Fruit fly (Drosophila melanogaster) whole organism, embryonic: Measurements from ENCODE around the gene Bili.

Experiments
- Aef1 ChIP-seq: fragments of 200-800 bp; sonication (Bioruptor generic); IDR thresholded peaks from 3 replicates; pipeline ENCODE4 v1.3.6; 2022; ENCODE audit warnings: missing biosample characterization, missing genetic modification characterization
- CG10147 ChIP-seq: fragments of 200-800 bp; sonication (Bioruptor generic); optimal IDR thresholded peaks from 2 replicates; lab custom pipeline; 2019; ENCODE audit warnings: missing biosample characterization, mild to moderate bottlenecking, missing genetic modification characterization, moderate library complexity
- CG1024 ChIP-seq: fragments of 200-800 bp; sonication (Bioruptor generic); IDR thresholded peaks from 2 replicates; pipeline ENCODE4 v1.3.6; 2022; ENCODE audit warnings: missing biosample characterization, missing genetic modification characterization
- CG10366 ChIP-seq: fragments of 200-800 bp; sonication (Bioruptor generic); IDR thresholded peaks from 2 replicates; pipeline ENCODE4 v1.3.6; 2022; ENCODE audit warnings: missing biosample characterization, missing genetic modification characterization
- CG12744 ChIP-seq: fragments of 200-800 bp; sonication (Bioruptor generic); optimal IDR thresholded peaks from 2 replicates; lab custom pipeline; 2016; ENCODE audit warnings: missing biosample characterization, missing genetic modification characterization
- CG13296 ChIP-seq: fragments of 200-800 bp; sonication (Bioruptor generic); optimal IDR thresholded peaks from 3 replicates; lab custom pipeline; 2018; ENCODE audit warnings: missing biosample characterization, mild to moderate bottlenecking, missing genetic modification characterization
- CG1603 ChIP-seq: fragments of 200-800 bp; sonication (Bioruptor generic); optimal IDR thresholded peaks from 2 replicates; lab custom pipeline; 2019; ENCODE audit warnings: missing biosample characterization, mild to moderate bottlenecking, missing genetic modification characterization, moderate library complexity
- CG17385 ChIP-seq: fragments of 200-800 bp; sonication (Bioruptor generic); optimal IDR thresholded peaks from 3 replicates; lab custom pipeline; 2018; ENCODE audit warnings: missing biosample characterization, mild to moderate bottlenecking, missing genetic modification characterization
- CG18476 ChIP-seq: fragments of 200-800 bp; sonication (Bioruptor generic); optimal IDR thresholded peaks from 2 replicates; lab custom pipeline; 2016; ENCODE audit warnings: missing biosample characterization, mild to moderate bottlenecking, missing genetic modification characterization
- CG18619 ChIP-seq: fragments of 200-800 bp; sonication (Bioruptor generic); optimal IDR thresholded peaks from 3 replicates; lab custom pipeline; 2017; ENCODE audit warnings: missing biosample characterization, mild to moderate bottlenecking, missing genetic modification characterization
- CG2120 ChIP-seq: fragments of 200-800 bp; sonication (Bioruptor generic); optimal IDR thresholded peaks from 3 replicates; lab custom pipeline; 2016; ENCODE audit warnings: missing biosample characterization, missing genetic modification characterization
- CG2889 ChIP-seq: fragments of 200-800 bp; sonication (Bioruptor generic); IDR thresholded peaks from 3 replicates; pipeline ENCODE4 v1.3.6; 2022; ENCODE audit warnings: missing biosample characterization, missing genetic modification characterization
- CG3407 ChIP-seq: fragments of 200-800 bp; sonication (Bioruptor generic); optimal IDR thresholded peaks from 2 replicates; lab custom pipeline; 2018; ENCODE audit warnings: missing biosample characterization, mild to moderate bottlenecking, missing genetic modification characterization
- CG34376 ChIP-seq: fragments of 200-800 bp; sonication (Bioruptor generic); optimal IDR thresholded peaks from 2 replicates; lab custom pipeline; 2018; ENCODE audit warnings: missing biosample characterization, mild to moderate bottlenecking, missing genetic modification characterization
- CG43689 ChIP-seq: fragments of 200-800 bp; sonication (Bioruptor generic); IDR thresholded peaks from 2 replicates; pipeline ENCODE4 v1.3.6; 2022; ENCODE audit warnings: missing biosample characterization, missing genetic modification characterization
- CG4404 ChIP-seq: fragments of 200-800 bp; sonication (Bioruptor generic); IDR thresholded peaks from 2 replicates; pipeline ENCODE4 v1.3.6; 2022; ENCODE audit warnings: missing biosample characterization, missing genetic modification characterization
- CG4424 ChIP-seq: fragments of 200-800 bp; sonication (Bioruptor generic); optimal IDR thresholded peaks from 3 replicates; lab custom pipeline; 2016; ENCODE audit warnings: missing biosample characterization, missing genetic modification characterization
- CG4854 ChIP-seq: fragments of 200-800 bp; sonication (Bioruptor generic); optimal IDR thresholded peaks from 2 replicates; lab custom pipeline; 2016; ENCODE audit warnings: missing biosample characterization, missing genetic modification characterization, inconsistent platforms
- CG6654 ChIP-seq: fragments of 200-800 bp; sonication (Bioruptor generic); optimal IDR thresholded peaks from 2 replicates; lab custom pipeline; 2017; ENCODE audit warnings: missing biosample characterization, mild to moderate bottlenecking, missing genetic modification characterization
- CG7745 ChIP-seq: fragments of 200-800 bp; sonication (Bioruptor generic); optimal IDR thresholded peaks from 2 replicates; lab custom pipeline; 2018; ENCODE audit warnings: missing biosample characterization, mild to moderate bottlenecking, missing genetic modification characterization, moderate library complexity
- CG7786 ChIP-seq: fragments of 200-800 bp; sonication (Bioruptor generic); optimal IDR thresholded peaks from 2 replicates; lab custom pipeline; 2016; ENCODE audit warnings: missing biosample characterization, missing genetic modification characterization
- CG7963 ChIP-seq: fragments of 200-800 bp; sonication (Bioruptor generic); IDR thresholded peaks from 3 replicates; pipeline ENCODE4 v1.3.6; 2022; ENCODE audit warnings: missing biosample characterization, missing genetic modification characterization; ENCODE audit not compliant: partially characterized antibody
- Eip74EF ChIP-seq, 2 experiments: fragments of 200-800 bp in 1 of 2; fragments of >200 bp in 1 of 2; sonication (Bioruptor generic) in 1 of 2; optimal IDR thresholded peaks; 2 replicates each; lab custom pipeline; 2017 to 2019; ENCODE audit warnings: missing biosample characterization in 2 of 2, missing genetic modification characterization in 2 of 2, mild to moderate bottlenecking in 1 of 2, moderate library complexity in 1 of 2
- H15 ChIP-seq: fragments of 200-800 bp; sonication (Bioruptor generic); IDR thresholded peaks from 3 replicates; pipeline ENCODE4 v1.3.6; 2022; ENCODE audit warnings: missing biosample characterization, missing genetic modification characterization
- HLHmδ ChIP-seq: fragments of 200-800 bp; sonication (Bioruptor generic); optimal IDR thresholded peaks from 2 replicates; lab custom pipeline; 2018; ENCODE audit warnings: missing biosample characterization, mild to moderate bottlenecking, missing genetic modification characterization, moderate library complexity
- Mrtf ChIP-seq: fragments of 200-800 bp; sonication (Bioruptor generic); IDR thresholded peaks from 3 replicates; pipeline ENCODE4 v1.3.6; 2022; ENCODE audit warnings: missing biosample characterization, missing genetic modification characterization
- NC2β ChIP-seq: fragments of 200-800 bp; sonication (Bioruptor generic); optimal IDR thresholded peaks from 2 replicates; lab custom pipeline; 2016; ENCODE audit warnings: missing biosample characterization, missing genetic modification characterization
- PHDP ChIP-seq: fragments of 200-800 bp; sonication (Bioruptor generic); optimal IDR thresholded peaks from 3 replicates; lab custom pipeline; 2018; ENCODE audit warnings: missing biosample characterization, mild to moderate bottlenecking, missing genetic modification characterization, moderate library complexity
- Ptx1 ChIP-seq: fragments of 200-800 bp; sonication (Bioruptor generic); IDR thresholded peaks from 2 replicates; pipeline ENCODE4 v1.3.6; 2022; ENCODE audit warnings: missing biosample characterization, missing genetic modification characterization
- Sry-β ChIP-seq: fragments of 200-800 bp; sonication (Bioruptor generic); optimal IDR thresholded peaks from 2 replicates; lab custom pipeline; 2018; ENCODE audit warnings: missing biosample characterization, mild to moderate bottlenecking, missing genetic modification characterization, moderate library complexity
- crc ChIP-seq: fragments of 200-800 bp; sonication (Bioruptor generic); optimal IDR thresholded peaks from 2 replicates; lab custom pipeline; 2016; ENCODE audit warnings: missing biosample characterization, missing genetic modification characterization
- croc ChIP-seq: fragments of 200-800 bp; sonication (Bioruptor generic); conservative IDR thresholded peaks from 3 replicates; pipeline ENCODE4 v1.3.6; 2022; ENCODE audit warnings: missing biosample characterization, missing genetic modification characterization
- fu2 ChIP-seq: fragments of 200-800 bp; sonication (Bioruptor generic); optimal IDR thresholded peaks from 2 replicates; lab custom pipeline; 2016; ENCODE audit warnings: missing biosample characterization, missing genetic modification characterization
- gce ChIP-seq: fragments of 200-800 bp; sonication (Bioruptor generic); IDR thresholded peaks from 3 replicates; pipeline ENCODE4 v1.3.6; 2022; ENCODE audit warnings: missing biosample characterization, missing genetic modification characterization
- gsb-n ChIP-seq: fragments of 200-800 bp; sonication (Bioruptor generic); optimal IDR thresholded peaks from 3 replicates; lab custom pipeline; 2018; ENCODE audit warnings: missing biosample characterization, mild to moderate bottlenecking, missing genetic modification characterization
- her ChIP-seq: fragments of 200-800 bp; sonication (Bioruptor generic); optimal IDR thresholded peaks from 2 replicates; lab custom pipeline; 2016; ENCODE audit warnings: missing biosample characterization, missing genetic modification characterization
- klu ChIP-seq: fragments of 200-800 bp; sonication (Bioruptor generic); IDR thresholded peaks from 2 replicates; pipeline ENCODE4 v1.3.6; 2022; ENCODE audit warnings: missing biosample characterization, missing genetic modification characterization
- lab ChIP-seq: fragments of 200-800 bp; sonication (Bioruptor generic); optimal IDR thresholded peaks from 3 replicates; lab custom pipeline; 2017; ENCODE audit warnings: missing biosample characterization, missing genetic modification characterization, mild to moderate bottlenecking, moderate library complexity, missing genetic modification reagents
- pan ChIP-seq, 4 experiments: fragments of >200 bp in 3 of 4; fragments of 200-800 bp in 1 of 4; sonication (Bioruptor generic) in 1 of 4; optimal IDR thresholded peaks in 3 of 4; IDR thresholded peaks in 1 of 4; 2 replicates each; pipeline versions ENCODE4 v1.3.6 to Lab custom; 2017 to 2022; ENCODE audit warnings: missing biosample characterization in 2 of 4, missing genetic modification characterization in 2 of 4, mixed read lengths in 1 of 4
- phol ChIP-seq: fragments of 200-800 bp; sonication (Bioruptor generic); optimal IDR thresholded peaks from 3 replicates; lab custom pipeline; 2018; ENCODE audit warnings: missing biosample characterization, mild to moderate bottlenecking, missing genetic modification characterization, moderate library complexity
- row ChIP-seq: fragments of 200-800 bp; sonication (Bioruptor generic); IDR thresholded peaks from 3 replicates; pipeline ENCODE4 v1.3.6; 2022; ENCODE audit warnings: missing biosample characterization, missing genetic modification characterization
- sc ChIP-seq, 3 experiments: fragments of >200 bp in 2 of 3; fragments of 200-800 bp in 1 of 3; sonication (Bioruptor generic) in 1 of 3; optimal IDR thresholded peaks; 2 replicates in 2 of 3; 3 replicates in 1 of 3; lab custom pipeline; 2017; ENCODE audit warnings: mild to moderate bottlenecking in 1 of 3, missing biosample characterization in 1 of 3, missing genetic modification characterization in 1 of 3, missing genetic modification reagents in 1 of 3
- schlank ChIP-seq: fragments of 200-800 bp; sonication (Bioruptor generic); optimal IDR thresholded peaks from 2 replicates; lab custom pipeline; 2018; ENCODE audit warnings: missing biosample characterization, mild to moderate bottlenecking, missing genetic modification characterization
- seq ChIP-seq: fragments of 200-800 bp; sonication (Bioruptor generic); IDR thresholded peaks from 2 replicates; pipeline ENCODE4 v1.3.6; 2022; ENCODE audit warnings: missing biosample characterization, missing genetic modification characterization
- slbo ChIP-seq: fragments of 200-800 bp; sonication (Bioruptor generic); IDR thresholded peaks from 2 replicates; pipeline ENCODE4 v1.3.6; 2022; ENCODE audit warnings: missing biosample characterization, missing genetic modification characterization
- sr ChIP-seq: fragments of 200-800 bp; sonication (Bioruptor generic); IDR thresholded peaks from 3 replicates; pipeline ENCODE4 v1.3.6; 2022; ENCODE audit warnings: missing biosample characterization, missing genetic modification characterization
- toy ChIP-seq: fragments of 200-800 bp; sonication (Bioruptor generic); IDR thresholded peaks from 2 replicates; pipeline ENCODE4 v1.3.6; 2022; ENCODE audit warnings: missing biosample characterization, missing genetic modification characterization
- vvl ChIP-seq: fragments of 200-800 bp; sonication (Bioruptor generic); IDR thresholded peaks from 2 replicates; pipeline ENCODE4 v1.3.6; 2022; ENCODE audit warnings: missing biosample characterization, missing genetic modification characterization
- zf30C ChIP-seq: fragments of 200-800 bp; sonication (Bioruptor generic); optimal IDR thresholded peaks from 3 replicates; lab custom pipeline; 2018; ENCODE audit warnings: missing biosample characterization, mild to moderate bottlenecking, missing genetic modification characterization

The Bili gene

dm6 chr3R:25178521-25178920 lies 47.4 kb downstream of the Bili start (continued):
- TF ChIP-seq CG18476 (no peak), klu (GFP tag; lab: Robert Waterston, UW) (0 out of 2 replicates have a peak, but pooled peaks have one; percentile 12), HLHmδ (no peak), PHDP (peak; percentile 61), Aef1 (GFP tag; lab: Robert Waterston, UW) (no peak; the same call in 2 of the 3 replicates), seq (0 out of 2 replicates have a peak, but pooled peaks have one; percentile 16), CG2120 (peak; percentile 29), CG7786 (GFP tag; lab: Kevin White, UChicago) (peak; percentile 25), CG13296 (GFP tag; lab: Kevin White, UChicago) (no peak), her (GFP tag; lab: Kevin White, UChicago) (no peak), CG34376 (no peak), CG43689 (GFP tag; lab: Robert Waterston, UW) (no peak), gsb-n (tag; lab: Kevin White, UChicago) (peak; percentile 66), lab (GFP tag; lab: Kevin White, UChicago) (peak; percentile 53), vvl (GFP tag; lab: Robert Waterston, UW) (0 out of 2 replicates have a peak, but pooled peaks have one; percentile 26), CG4404 (peak; percentile 93), pan (optimal IDR thresholded peaks at IDR 0.05; lab: Kevin White, UChicago) (no peak), pan (GFP tag; optimal IDR thresholded peaks at IDR 0.05 in 1 of 2, IDR thresholded peaks at IDR 0.05 in 1 of 2) (peak in 1 of 2 experiments; percentile 65), toy (GFP tag; lab: Robert Waterston, UW) (no peak), CG10366 (peak; percentile 66), Ptx1 (GFP tag; lab: Robert Waterston, UW) (peak; percentile 56; the same call in 1 of the 2 replicates), H15 (GFP tag; lab: Robert Waterston, UW) (peak; percentile 61; the same call in 1 of the 3 replicates), CG3407 (GFP tag; lab: Kevin White, UChicago) (peak; percentile 35), Eip74EF (GFP tag; optimal IDR thresholded peaks at IDR 0.05; lab: Kevin White, UChicago) (no peak), CG12744 (GFP tag; lab: Kevin White, UChicago) (peak; percentile 38), Mrtf (peak; percentile 75), Sry-β (GFP tag; lab: Kevin White, UChicago) (no peak), NC2β (GFP tag; lab: Kevin White, UChicago) (peak; percentile 77), CG4424 (peak; percentile 5), gce (0 out of 3 replicates have a peak, but pooled peaks have one; percentile 28), CG4854 (GFP tag; lab: Kevin White, UChicago) (no peak), crc (GFP tag; lab: Kevin White, UChicago) (no peak), CG18619 (peak; percentile 27), CG17385 (GFP tag; lab: Kevin White, UChicago) (peak; percentile 67), CG7963 (no peak), sr (GFP tag; lab: Robert Waterston, UW) (peak; percentile 24; the same call in 1 of the 3 replicates), CG6654 (no peak), CG1024 (GFP tag; lab: Robert Waterston, UW) (peak; percentile 55), phol (tag; lab: Kevin White, UChicago) (peak; percentile 53), fu2 (GFP tag; lab: Kevin White, UChicago) (no peak), zf30C (no peak), CG7745 (tag; lab: Kevin White, UChicago) (peak; percentile 59), slbo (GFP tag; lab: Robert Waterston, UW) (peak; percentile 48), CG10147 (GFP tag; lab: Kevin White, UChicago) (no peak), row (peak; percentile 81), CG2889 (GFP tag; lab: Robert Waterston, UW) (peak; percentile 65; the same call in 2 of the 3 replicates), croc (GFP tag; lab: Robert Waterston, UW) (no peak; the same call in 2 of the 3 replicates), schlank (no peak), sc (optimal IDR thresholded peaks at IDR 0.05; lab: Kevin White, UChicago) (no peak), sc (GFP tag; optimal IDR thresholded peaks at IDR 0.05; lab: Kevin White, UChicago) (peak; percentile 76), CG1603 (peak; percentile 70)
